Fruit fly (Drosophila melanogaster) whole organism, prepupa: ENCODE measurements around the gene CG6893.

Experiments
- Blimp-1 ChIP-seq: fragments of 200-800 bp; sonication (Bioruptor generic); optimal IDR thresholded peaks from 3 replicates; lab custom pipeline; 2017; ENCODE audit warnings: missing biosample characterization, missing genetic modification characterization, mild to moderate bottlenecking, moderate library complexity, missing genetic modification reagents
- CG10631 ChIP-seq: fragments of 200-800 bp; sonication (Bioruptor generic); optimal IDR thresholded peaks from 2 replicates; lab custom pipeline; 2016; ENCODE audit warnings: missing biosample characterization, missing genetic modification characterization
- CG10669 ChIP-seq: fragments of 200-800 bp; sonication (Bioruptor generic); optimal IDR thresholded peaks from 3 replicates; lab custom pipeline; 2018; ENCODE audit warnings: missing biosample characterization, mild to moderate bottlenecking, missing genetic modification characterization, moderate library complexity
- CG11902 ChIP-seq: fragments of 200-800 bp; sonication (Bioruptor generic); optimal IDR thresholded peaks from 3 replicates; lab custom pipeline; 2016; ENCODE audit warnings: missing biosample characterization, missing genetic modification characterization
- CG1621 ChIP-seq: fragments of 200-800 bp; sonication (Bioruptor generic); optimal IDR thresholded peaks from 3 replicates; lab custom pipeline; 2018; ENCODE audit warnings: missing biosample characterization, mild to moderate bottlenecking, missing genetic modification characterization
- CG16779 ChIP-seq: fragments of 200-800 bp; sonication (Bioruptor generic); optimal IDR thresholded peaks from 3 replicates; lab custom pipeline; 2017; ENCODE audit warnings: missing biosample characterization, mild to moderate bottlenecking, missing genetic modification characterization
- CG3032 ChIP-seq: fragments of 200-800 bp; optimal IDR thresholded peaks from 2 replicates; lab custom pipeline; 2019; ENCODE audit warnings: missing biosample characterization, mild to moderate bottlenecking, missing genetic modification characterization, moderate library complexity
- CG31627 ChIP-seq: fragments of 200-800 bp; sonication (Bioruptor generic); optimal IDR thresholded peaks from 3 replicates; lab custom pipeline; 2016; ENCODE audit warnings: missing biosample characterization, missing genetic modification characterization
- CG3919 ChIP-seq: fragments of 200-800 bp; sonication (Bioruptor generic); optimal IDR thresholded peaks from 3 replicates; lab custom pipeline; 2016; ENCODE audit warnings: missing biosample characterization, missing genetic modification characterization
- CG4318 ChIP-seq: fragments of 200-800 bp; sonication (Bioruptor generic); optimal IDR thresholded peaks from 3 replicates; lab custom pipeline; 2017; ENCODE audit warnings: missing biosample characterization, mild to moderate bottlenecking, missing genetic modification characterization
- CG6276 ChIP-seq: fragments of 200-800 bp; sonication (Bioruptor generic); optimal IDR thresholded peaks from 2 replicates; lab custom pipeline; 2017; ENCODE audit warnings: missing biosample characterization, mild to moderate bottlenecking, missing genetic modification characterization
- CG6792 ChIP-seq: fragments of 200-800 bp; sonication (Bioruptor generic); optimal IDR thresholded peaks from 3 replicates; lab custom pipeline; 2016; ENCODE audit warnings: missing biosample characterization, missing genetic modification characterization
- CG6808 ChIP-seq: fragments of 200-800 bp; sonication (Bioruptor generic); optimal IDR thresholded peaks from 3 replicates; lab custom pipeline; 2017; ENCODE audit warnings: missing biosample characterization, missing genetic modification characterization, mild to moderate bottlenecking, moderate library complexity, missing genetic modification reagents
- CG6854 ChIP-seq: fragments of 200-800 bp; sonication (Bioruptor generic); optimal IDR thresholded peaks from 2 replicates; lab custom pipeline; 2017; ENCODE audit warnings: missing biosample characterization, mild to moderate bottlenecking, missing genetic modification characterization
- CG7368 ChIP-seq: fragments of 200-800 bp; sonication (Bioruptor generic); optimal IDR thresholded peaks from 3 replicates; lab custom pipeline; 2016; ENCODE audit warnings: missing biosample characterization, missing genetic modification characterization
- CG8119 ChIP-seq: fragments of 200-800 bp; sonication (Bioruptor generic); IDR thresholded peaks from 3 replicates; pipeline ENCODE4 v1.3.6; 2022; ENCODE audit warnings: missing biosample characterization, missing genetic modification characterization
- CG8632 ChIP-seq: fragments of 200-800 bp; sonication (Bioruptor generic); optimal IDR thresholded peaks from 3 replicates; lab custom pipeline; 2016; ENCODE audit warnings: missing biosample characterization, missing genetic modification characterization
- Eip75B ChIP-seq: fragments of 200-800 bp; sonication (Bioruptor generic); optimal IDR thresholded peaks from 3 replicates; lab custom pipeline; 2016; ENCODE audit warnings: missing biosample characterization, missing genetic modification characterization
- Eip78C ChIP-seq: fragments of 200-800 bp; sonication (Bioruptor generic); peaks from one replicate; lab custom pipeline; 2016; ENCODE audit warnings: missing biosample characterization, missing genetic modification characterization
- Ets21C ChIP-seq: fragments of 200-800 bp; sonication (Bioruptor generic); optimal IDR thresholded peaks from 3 replicates; lab custom pipeline; 2016; ENCODE audit warnings: missing biosample characterization, missing genetic modification characterization
- Ets96B ChIP-seq: fragments of 200-800 bp; optimal IDR thresholded peaks from 2 replicates; lab custom pipeline; 2019; ENCODE audit warnings: missing biosample characterization, mild to moderate bottlenecking, missing genetic modification characterization, moderate library complexity
- Hr39 ChIP-seq: fragments of 200-800 bp; sonication (Bioruptor generic); optimal IDR thresholded peaks from 2 replicates; lab custom pipeline; 2016; ENCODE audit warnings: missing biosample characterization, missing genetic modification characterization
- Lpt ChIP-seq: fragments of 200-800 bp; sonication (Bioruptor generic); optimal IDR thresholded peaks from 3 replicates; lab custom pipeline; 2016; ENCODE audit warnings: missing biosample characterization, missing genetic modification characterization
- OdsH ChIP-seq: fragments of 200-800 bp; sonication (Bioruptor generic); optimal IDR thresholded peaks from 3 replicates; lab custom pipeline; 2016; ENCODE audit warnings: missing biosample characterization, missing genetic modification characterization
- Sox14 ChIP-seq: fragments of 200-800 bp; sonication (Bioruptor generic); optimal IDR thresholded peaks from 3 replicates; lab custom pipeline; 2016; ENCODE audit warnings: missing biosample characterization, missing genetic modification characterization
- achi ChIP-seq: fragments of 200-800 bp; sonication (Bioruptor generic); optimal IDR thresholded peaks from 3 replicates; lab custom pipeline; 2016; ENCODE audit warnings: missing biosample characterization, missing genetic modification characterization
- acj6 ChIP-seq: fragments of 200-800 bp; sonication (Bioruptor generic); optimal IDR thresholded peaks from 3 replicates; lab custom pipeline; 2016; ENCODE audit warnings: missing biosample characterization, missing genetic modification characterization
- cyc ChIP-seq: fragments of 200-800 bp; sonication (Bioruptor generic); optimal IDR thresholded peaks from 3 replicates; lab custom pipeline; 2016; ENCODE audit warnings: missing biosample characterization, missing genetic modification characterization
- dsx ChIP-seq: fragments of 200-800 bp; optimal IDR thresholded peaks from 3 replicates; lab custom pipeline; 2019; ENCODE audit warnings: missing biosample characterization, mild to moderate bottlenecking, missing genetic modification characterization, moderate library complexity; ENCODE audit not compliant: poor library complexity, severe bottlenecking
- eg ChIP-seq: fragments of 200-800 bp; sonication (Bioruptor generic); IDR thresholded peaks from 3 replicates; pipeline ENCODE4 v1.3.6; 2022; ENCODE audit warnings: missing biosample characterization, missing genetic modification characterization
- esn ChIP-seq: fragments of 200-800 bp; sonication (Bioruptor generic); optimal IDR thresholded peaks from 2 replicates; lab custom pipeline; 2016; ENCODE audit warnings: missing biosample characterization, mild to moderate bottlenecking, missing genetic modification characterization, moderate library complexity
- fd59A ChIP-seq: fragments of 200-800 bp; sonication (Bioruptor generic); optimal IDR thresholded peaks from 2 replicates; lab custom pipeline; 2017; ENCODE audit warnings: missing biosample characterization, mild to moderate bottlenecking, missing genetic modification characterization, missing genetic modification reagents
- fd85E ChIP-seq: fragments of 200-800 bp; sonication (Bioruptor generic); optimal IDR thresholded peaks from 3 replicates; lab custom pipeline; 2016; ENCODE audit warnings: missing biosample characterization, missing genetic modification characterization
- fkh ChIP-seq: fragments of 200-800 bp; sonication (Bioruptor generic); optimal IDR thresholded peaks from 3 replicates; lab custom pipeline; 2017; ENCODE audit warnings: missing biosample characterization, mild to moderate bottlenecking, missing genetic modification characterization, moderate library complexity
- lz ChIP-seq: fragments of 200-800 bp; sonication (Bioruptor generic); optimal IDR thresholded peaks from 3 replicates; lab custom pipeline; 2016; ENCODE audit warnings: missing biosample characterization, missing genetic modification characterization
- pdm3 ChIP-seq: fragments of 200-800 bp; sonication (Bioruptor generic); optimal IDR thresholded peaks from 3 replicates; lab custom pipeline; 2016; ENCODE audit warnings: missing biosample characterization, missing genetic modification characterization
- salr ChIP-seq, 2 experiments: fragments of 200-800 bp; sonication (Bioruptor generic); optimal IDR thresholded peaks; 3 replicates each; lab custom pipeline; 2016 to 2018; ENCODE audit warnings: missing biosample characterization in 2 of 2, missing genetic modification characterization in 2 of 2, mild to moderate bottlenecking in 1 of 2
- svp ChIP-seq: fragments of 200-800 bp; sonication (Bioruptor generic); peaks from one replicate; lab custom pipeline; 2016; ENCODE audit warnings: missing biosample characterization, missing genetic modification characterization
- vri ChIP-seq: fragments of 200-800 bp; sonication (Bioruptor generic); optimal IDR thresholded peaks from 3 replicates; lab custom pipeline; 2016; ENCODE audit warnings: missing biosample characterization, mild to moderate bottlenecking, missing genetic modification characterization

Gene CG6893

DNA sequence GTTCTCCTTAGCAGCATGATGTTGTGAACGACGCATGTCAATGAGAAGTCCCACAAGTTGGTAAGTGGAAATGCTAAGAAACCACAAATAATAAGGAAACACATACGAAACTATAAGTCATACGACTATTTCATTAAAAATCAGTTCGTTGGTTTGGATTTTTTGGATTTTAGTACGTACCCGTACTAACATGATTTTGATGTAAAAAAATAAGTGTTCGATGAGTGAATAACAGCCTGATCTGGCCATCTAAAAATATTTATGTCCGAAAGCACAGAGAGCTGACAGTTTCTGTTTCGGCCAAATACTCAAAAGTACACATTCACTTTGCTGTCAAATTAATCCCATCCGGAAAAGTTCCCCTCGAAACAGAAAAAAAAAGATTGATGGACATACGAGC, at the start of gene CG6893:
TSS of gene CG6893 (plus strand) at position 301 of the 400 bp plus-strand sequence.
- TF ChIP-seq CG3919 (no peak), CG6854 (no peak), pdm3 (GFP tag; lab: Kevin White, UChicago) (no peak), cyc (GFP tag; lab: Kevin White, UChicago) (no peak), CG11902 (GFP tag; lab: Kevin White, UChicago) (no peak)
- TF ChIP-seq, all 60 proteins: peak for 0

DNA sequence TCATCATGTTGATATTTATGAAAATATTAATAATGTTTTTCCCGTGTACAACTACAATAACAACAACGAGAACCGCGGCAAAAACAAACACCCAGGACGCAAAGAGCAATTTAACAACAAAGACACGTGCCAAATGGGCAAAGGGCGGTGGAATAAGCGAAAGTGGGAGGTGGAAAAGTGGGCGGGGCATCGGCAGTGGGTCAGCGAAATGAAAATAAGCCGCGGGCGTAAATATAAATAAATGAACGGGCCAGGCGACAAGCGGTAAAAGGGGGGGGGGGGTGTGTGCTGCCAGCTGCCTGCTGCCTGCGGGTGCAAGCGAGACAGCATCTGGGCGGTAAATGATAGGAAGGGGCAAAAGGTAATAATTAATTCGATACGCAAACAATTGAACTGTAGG, 40.2 kb upstream of the CG6893 start:
- TF ChIP-seq Eip78C (peak; percentile 30), Hr39 (GFP tag; lab: Kevin White, UChicago) (no peak), CG1621 (tag; lab: Kevin White, UChicago) (no peak), Blimp-1 (no peak), acj6 (no peak), CG7368 (GFP tag; lab: Kevin White, UChicago) (no peak), esn (GFP tag; lab: Kevin White, UChicago) (no peak), fkh (GFP tag; lab: Kevin White, UChicago) (peak; percentile 10), Ets21C (GFP tag; lab: Kevin White, UChicago) (no peak), cyc (GFP tag; lab: Kevin White, UChicago) (no peak), CG8119 (GFP tag; lab: Robert Waterston, UW) (no peak), Lpt (GFP tag; lab: Kevin White, UChicago) (no peak)

DNA sequence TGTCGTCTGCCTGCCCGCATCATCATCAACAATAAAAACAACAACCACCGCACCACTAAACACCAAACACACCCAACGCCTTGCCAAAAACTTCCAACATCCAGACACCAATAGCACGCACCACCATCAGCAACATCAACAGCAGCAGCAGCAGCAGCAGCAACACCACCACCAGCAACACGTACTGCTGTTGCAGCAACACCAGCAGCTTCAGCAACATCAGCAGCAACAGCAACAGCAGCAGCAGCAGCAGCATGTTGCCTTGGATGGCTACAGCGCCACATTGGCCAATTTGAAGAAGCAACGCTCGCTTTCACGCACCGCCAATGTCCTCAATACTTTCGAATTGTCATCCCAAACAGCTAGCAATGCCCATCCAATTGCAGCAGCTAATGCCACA, 28.4 kb upstream of the CG6893 start:
- no peak for TF ChIP-seq fd85E (GFP tag; lab: Kevin White, UChicago)
- TF ChIP-seq CG3919, result peak; percentile 35

DNA sequence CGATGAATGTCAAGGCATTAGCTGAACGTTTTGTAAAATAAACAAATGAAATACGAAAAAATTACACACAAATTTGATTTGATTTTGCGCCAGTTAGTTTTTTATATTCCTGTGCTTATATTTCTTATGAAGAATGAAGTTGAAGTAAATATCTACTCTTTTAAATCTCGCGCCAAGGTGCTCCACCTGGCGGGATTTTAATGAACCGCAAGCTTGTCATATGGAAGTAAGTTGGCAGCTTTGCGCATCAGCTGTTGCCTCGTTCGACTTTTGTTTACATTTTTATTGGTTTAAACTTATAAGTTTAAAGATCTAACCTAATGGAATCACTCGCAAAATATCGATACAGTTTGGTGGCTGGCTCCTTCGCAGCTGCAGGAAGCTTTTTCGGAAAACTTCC, 26.9 kb upstream of the CG6893 start, which contains the start of gene CG42495:
TSS of gene CG42495 (plus strand) at position 247 of the 400 bp plus-strand sequence.
- peak; percentile 45 for TF ChIP-seq Eip78C
- TF ChIP-seq cyc (GFP tag; lab: Kevin White, UChicago), result peak; percentile 2
- TF ChIP-seq achi (GFP tag; lab: Kevin White, UChicago), result peak; percentile 11
- no peak for TF ChIP-seq CG6276 (GFP tag; lab: Kevin White, UChicago)
- TF ChIP-seq Sox14 (GFP tag; lab: Kevin White, UChicago), result peak; percentile 45
- no peak for TF ChIP-seq dsx (GFP tag; lab: Kevin White, UChicago)
- no peak for TF ChIP-seq OdsH (GFP tag; lab: Kevin White, UChicago)
- no peak for TF ChIP-seq lz
- TF ChIP-seq CG10669, result no peak
- no peak for TF ChIP-seq Hr39 (GFP tag; lab: Kevin White, UChicago)
- TF ChIP-seq fkh (GFP tag; lab: Kevin White, UChicago), result peak; percentile 87
- TF ChIP-seq CG3032 (tag; lab: Kevin White, UChicago), result no peak
- TF ChIP-seq esn (GFP tag; lab: Kevin White, UChicago), result peak; percentile 7
- TF ChIP-seq Ets96B (tag; lab: Kevin White, UChicago), result no peak
- no peak for TF ChIP-seq pdm3 (GFP tag; lab: Kevin White, UChicago)
- peak; percentile 79 for TF ChIP-seq svp (GFP tag; lab: Kevin White, UChicago)
- no peak for TF ChIP-seq CG6792 (GFP tag; lab: Kevin White, UChicago)
- TF ChIP-seq, all 60 proteins: peak for 7

DNA sequence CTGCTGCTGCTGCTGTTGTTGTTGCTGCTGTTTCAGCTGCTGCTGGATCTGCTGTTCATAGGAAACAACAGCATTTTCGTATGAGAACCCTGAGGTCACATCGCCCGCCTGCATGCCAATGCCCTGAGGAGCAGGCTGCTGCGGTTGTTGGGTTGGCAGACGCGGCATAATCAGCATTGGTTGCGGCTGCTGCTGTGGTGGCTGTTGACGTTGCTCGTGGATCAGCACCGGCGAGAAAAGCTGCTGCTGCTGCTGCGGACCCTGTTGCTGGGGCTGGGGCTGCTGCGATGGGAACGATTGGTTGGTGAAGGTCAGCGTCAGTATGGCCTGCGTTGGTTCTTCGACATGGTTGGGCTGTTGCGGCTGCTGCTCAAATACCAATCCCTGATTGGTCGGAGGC, 24.1 kb upstream of the CG6893 start:
- TF ChIP-seq svp (GFP tag; lab: Kevin White, UChicago) (peak; percentile 94), CG6808 (no peak)

DNA sequence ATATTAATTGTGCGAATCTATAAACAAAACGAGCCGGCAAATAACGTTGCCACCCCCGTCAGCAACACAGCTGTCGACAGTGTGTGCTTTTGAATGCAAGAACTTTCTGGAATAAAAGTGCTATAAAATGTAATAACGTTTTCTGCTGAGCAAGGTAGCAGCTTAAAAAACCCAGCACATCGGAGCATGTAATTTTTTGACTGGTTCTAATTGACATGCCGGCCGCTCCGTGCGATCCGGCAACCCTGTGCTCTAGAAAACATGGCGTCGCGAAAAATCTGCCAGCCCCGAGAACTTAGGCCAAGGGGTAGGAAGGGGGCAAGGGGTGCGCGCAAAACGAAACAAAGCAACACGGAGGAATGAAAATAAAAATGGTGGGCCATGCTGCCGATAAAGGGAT, 21.8 kb upstream of the CG6893 start:
- TF ChIP-seq CG4318 (GFP tag; lab: Kevin White, UChicago) (no peak), svp (GFP tag; lab: Kevin White, UChicago) (peak; percentile 82), Lpt (GFP tag; lab: Kevin White, UChicago) (no peak), CG31627 (GFP tag; lab: Kevin White, UChicago) (peak; percentile 35), vri (GFP tag; lab: Kevin White, UChicago) (no peak), CG7368 (GFP tag; lab: Kevin White, UChicago) (no peak), cyc (GFP tag; lab: Kevin White, UChicago) (peak; percentile 34), Eip78C (peak; percentile 63), lz (peak; percentile 61), CG6792 (GFP tag; lab: Kevin White, UChicago) (peak; percentile 48), CG6276 (GFP tag; lab: Kevin White, UChicago) (no peak), CG10631 (GFP tag; lab: Kevin White, UChicago) (no peak), CG3032 (tag; lab: Kevin White, UChicago) (peak; percentile 21), CG8632 (GFP tag; lab: Kevin White, UChicago) (peak; percentile 24), CG16779 (tag; lab: Kevin White, UChicago) (no peak), achi (GFP tag; lab: Kevin White, UChicago) (peak; percentile 80), esn (GFP tag; lab: Kevin White, UChicago) (peak; percentile 57), Ets21C (GFP tag; lab: Kevin White, UChicago) (no peak), fd59A (GFP tag; lab: Kevin White, UChicago) (no peak), Eip75B (GFP tag; lab: Kevin White, UChicago) (peak; percentile 63), CG3919 (peak; percentile 48), salr (GFP tag; optimal IDR thresholded peaks at IDR 0.05; lab: Kevin White, UChicago) (no peak), eg (GFP tag; lab: Robert Waterston, UW) (no peak), CG8119 (GFP tag; lab: Robert Waterston, UW) (0 out of 3 replicates have a peak, but pooled peaks have one; percentile 23)
